Worm (Caenorhabditis elegans): ENCODE results near the gene C34F11.8.
A peak's percentile ranks its signal among the peaks of the same experiment; 100 is the strongest.

C34F11.8 gene

DNA sequence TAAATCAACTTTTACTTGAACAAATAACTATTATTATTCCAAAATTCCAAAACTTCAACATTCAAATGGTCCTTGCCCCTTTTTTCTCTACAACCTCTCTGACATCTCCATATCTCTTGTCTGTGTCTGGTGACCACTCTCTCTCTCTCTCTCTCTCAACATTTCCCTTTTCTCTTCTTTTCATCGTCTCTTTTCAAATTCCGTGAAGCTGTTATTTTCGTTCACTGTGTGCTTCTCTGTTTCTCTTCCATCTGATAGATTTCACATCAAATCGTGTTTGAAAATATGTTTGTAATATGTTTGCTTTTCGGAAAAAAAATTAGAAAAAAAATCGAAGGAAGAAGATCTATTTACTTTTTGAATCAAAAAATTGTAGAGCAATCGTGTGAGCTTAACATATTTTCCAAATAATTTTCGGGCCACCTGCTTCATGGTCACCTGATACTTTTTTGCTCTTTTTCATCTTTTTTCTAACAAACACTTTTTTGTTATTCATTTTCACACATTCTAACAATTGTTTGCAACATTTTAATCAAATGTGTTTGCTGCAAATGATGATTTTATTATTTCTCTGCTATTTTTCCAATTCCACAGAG, 9.7 kb downstream of the C34F11.8 start (continued):
- TF ChIP-seq efl-3 (GFP tag; optimal IDR thresholded peaks at IDR 0.05) (no peak), tlp-1 (tag; optimal IDR thresholded peaks at IDR 0.05) (no peak), blmp-1 (tag; optimal IDR thresholded peaks at IDR 0.05) (peak; percentile 87), hpl-2 (GFP tag; optimal IDR thresholded peaks at IDR 0.05) (no peak), efl-1 (optimal IDR thresholded peaks at IDR 0.05) (peak; percentile 49 to 50), efl-1 (GFP tag; optimal IDR thresholded peaks at IDR 0.05 in 1 of 2) (peak; percentile 14 to 90), elt-3 (tag; optimal IDR thresholded peaks at IDR 0.05) (peak in 1 of 6 experiments; percentile 45), alr-1 (tag; optimal IDR thresholded peaks at IDR 0.05; ENCODE audit: borderline replicate concordance) (no peak), nhr-237 (tag; optimal IDR thresholded peaks at IDR 0.05) (no peak), irx-1 (tag; optimal IDR thresholded peaks at IDR 0.05) (no peak), Y116A8C.19 (tag; optimal IDR thresholded peaks at IDR 0.05; ENCODE audit: borderline replicate concordance) (no peak), nhr-20 (tag; optimal IDR thresholded peaks at IDR 0.05) (peak; percentile 39), ceh-8 (GFP tag; optimal IDR thresholded peaks at IDR 0.05) (no peak), egl-27 (tag; optimal IDR thresholded peaks at IDR 0.05) (no peak), C04F5.9 (tag; optimal IDR thresholded peaks at IDR 0.05) (no peak), aha-1 (tag; optimal IDR thresholded peaks at IDR 0.05) (no peak), C16A3.4 (tag; optimal IDR thresholded peaks at IDR 0.05) (peak; percentile 7), F16B12.6 (tag; optimal IDR thresholded peaks at IDR 0.05) (no peak), rnt-1 (tag; optimal IDR thresholded peaks at IDR 0.05) (peak; percentile 48), aly-2 (tag; optimal IDR thresholded peaks at IDR 0.05) (no peak), lsy-2 (tag; optimal IDR thresholded peaks at IDR 0.05) (peak; percentile 22 to 65), sox-4 (tag; optimal IDR thresholded peaks at IDR 0.05) (no peak), mab-9 (GFP tag; IDR thresholded peaks at IDR 0.05) (no peak), mdl-1 (tag; optimal IDR thresholded peaks at IDR 0.05) (no peak), nhr-85 (tag) (no peak), jun-1 (tag; optimal IDR thresholded peaks at IDR 0.05) (no peak), pag-3 (tag; optimal IDR thresholded peaks at IDR 0.05; ENCODE audit: borderline replicate concordance, insufficient read depth) (no peak), C34B4.2 (tag; optimal IDR thresholded peaks at IDR 0.05) (no peak), lin-14 (GFP tag; optimal IDR thresholded peaks at IDR 0.05) (peak; percentile 85), mef-2 (tag; optimal IDR thresholded peaks at IDR 0.05) (no peak), unc-30 (tag; optimal IDR thresholded peaks at IDR 0.05) (no peak), snu-23 (GFP tag; optimal IDR thresholded peaks at IDR 0.05) (peak; percentile 70), dsc-1 (tag; optimal IDR thresholded peaks at IDR 0.05) (peak; percentile 63), lin-35 (GFP tag; optimal IDR thresholded peaks at IDR 0.05) (peak; percentile 31 to 37), egl-13 (tag; optimal IDR thresholded peaks at IDR 0.05) (no peak), nhr-11 (tag; optimal IDR thresholded peaks at IDR 0.05) (no peak), sup-37 (GFP tag; optimal IDR thresholded peaks at IDR 0.05) (no peak), ztf-11 (tag; optimal IDR thresholded peaks at IDR 0.05) (no peak), skn-1 (tag; optimal IDR thresholded peaks at IDR 0.05) (peak; percentile 26), nhr-47 (tag; optimal IDR thresholded peaks at IDR 0.05) (peak; percentile 28), nhr-19 (GFP tag; conservative IDR thresholded peaks at IDR 0.05) (peak; percentile 20; the same call in 1 of the 2 replicates), lin-13 (GFP tag; optimal IDR thresholded peaks at IDR 0.05) (no peak), ets-5 (GFP tag; IDR thresholded peaks at IDR 0.05) (no peak), fos-1 (tag; optimal IDR thresholded peaks at IDR 0.05) (no peak), fkh-8 (tag; optimal IDR thresholded peaks at IDR 0.05) (peak; percentile 23), zag-1 (tag; optimal IDR thresholded peaks at IDR 0.05) (no peak), nhr-84 (tag; optimal IDR thresholded peaks at IDR 0.05) (no peak), nhr-76 (tag; optimal IDR thresholded peaks at IDR 0.05) (no peak), nhr-77 (tag; optimal IDR thresholded peaks at IDR 0.05) (no peak), lin-15B (tag; optimal IDR thresholded peaks at IDR 0.05) (no peak)

Measured in whole organism, L1 larva.